Worm (Caenorhabditis elegans): Measurements from ENCODE around the gene icln-1.
A peak's percentile ranks its signal among the peaks of the same experiment; 100 is the strongest.

The icln-1 gene

ce11 chrIV:9104071-9105016 is 8.9 kb upstream of the icln-1 start, which contains the start of the genes C01F6.14 and fem-3:
Gene C01F6.14, minus strand, starts transcription at chrIV:9104121.
Gene fem-3, plus strand, starts transcription at chrIV:9104966.
- TF ChIP-seq alr-1 (tag; optimal IDR thresholded peaks at IDR 0.05) (no peak), nhr-23 (tag; optimal IDR thresholded peaks at IDR 0.05) (no peak), mab-5 (tag; optimal IDR thresholded peaks at IDR 0.05) (no peak), lin-13 (GFP tag; optimal IDR thresholded peaks at IDR 0.05) (no peak), Y55F3AM.14 (GFP tag; optimal IDR thresholded peaks at IDR 0.05) (no peak), C34F6.9 (tag; optimal IDR thresholded peaks at IDR 0.05) (peak; percentile 43), sma-3 (GFP tag; optimal IDR thresholded peaks at IDR 0.05) (no peak), nhr-21 (tag; optimal IDR thresholded peaks at IDR 0.05) (no peak), skn-1 (tag; optimal IDR thresholded peaks at IDR 0.05) (no peak), unc-62 (GFP tag; optimal IDR thresholded peaks at IDR 0.05) (no peak), nhr-10 (tag; optimal IDR thresholded peaks at IDR 0.05) (no peak), ztf-11 (tag; optimal IDR thresholded peaks at IDR 0.05) (no peak), gmeb-1 (tag; optimal IDR thresholded peaks at IDR 0.05) (no peak), nhr-237 (tag; optimal IDR thresholded peaks at IDR 0.05) (no peak), nhr-129 (tag; optimal IDR thresholded peaks at IDR 0.05) (no peak), mdl-1 (tag; optimal IDR thresholded peaks at IDR 0.05) (no peak), lsy-2 (tag; optimal IDR thresholded peaks at IDR 0.05) (peak in 1 of 2 experiments; percentile 40), aly-2 (tag; optimal IDR thresholded peaks at IDR 0.05) (no peak), nhr-77 (tag; optimal IDR thresholded peaks at IDR 0.05) (no peak), nhr-12 (tag; optimal IDR thresholded peaks at IDR 0.05) (no peak), unc-55 (GFP tag; optimal IDR thresholded peaks at IDR 0.05) (peak; percentile 39), nhr-6 (tag; optimal IDR thresholded peaks at IDR 0.05) (no peak), sma-9 (GFP tag; optimal IDR thresholded peaks at IDR 0.05) (no peak), sma-9 (tag; optimal IDR thresholded peaks at IDR 0.05) (no peak), elt-1 (tag; optimal IDR thresholded peaks at IDR 0.05) (no peak), egl-27 (tag; optimal IDR thresholded peaks at IDR 0.05) (no peak), crh-2 (tag; optimal IDR thresholded peaks at IDR 0.05) (peak; percentile 15), unc-39 (tag; optimal IDR thresholded peaks at IDR 0.05) (no peak), fos-1 (tag; optimal IDR thresholded peaks at IDR 0.05) (no peak), elt-3 (tag; optimal IDR thresholded peaks at IDR 0.05) (no peak), nhr-11 (tag; optimal IDR thresholded peaks at IDR 0.05) (no peak), ama-1 (optimal IDR thresholded peaks at IDR 0.05) (no peak), R02D3.7 (tag; optimal IDR thresholded peaks at IDR 0.05) (no peak), ceh-16 (tag; optimal IDR thresholded peaks at IDR 0.05) (no peak), mbf-1 (tag; optimal IDR thresholded peaks at IDR 0.05) (no peak)

- no peak for TF ChIP-seq unc-62 (GFP tag; optimal IDR thresholded peaks at IDR 0.05)
- no peak for TF ChIP-seq ama-1 (optimal IDR thresholded peaks at IDR 0.05)
- TF ChIP-seq zag-1 (tag; optimal IDR thresholded peaks at IDR 0.05), result no peak
- no peak for TF ChIP-seq lsy-2 (tag; optimal IDR thresholded peaks at IDR 0.05)
- no peak for TF ChIP-seq blmp-1 (tag; optimal IDR thresholded peaks at IDR 0.05; ENCODE audit: insufficient read depth)
- TF ChIP-seq ceh-16 (tag; optimal IDR thresholded peaks at IDR 0.05), result no peak
- no peak for TF ChIP-seq mdl-1 (tag; optimal IDR thresholded peaks at IDR 0.05)
- no peak for TF ChIP-seq ztf-11 (tag; optimal IDR thresholded peaks at IDR 0.05)
- TF ChIP-seq peb-1 (tag; optimal IDR thresholded peaks at IDR 0.05), result no peak
- no peak for TF ChIP-seq snpc-4 (tag; optimal IDR thresholded peaks at IDR 0.05)
- TF ChIP-seq nhr-23 (tag; optimal IDR thresholded peaks at IDR 0.05), result no peak
- TF ChIP-seq elt-3 (tag; optimal IDR thresholded peaks at IDR 0.05), result no peak
These were observed 5.4 kb upstream of the icln-1 start for ce11 chrIV:9100835-9101234.

DNA sequence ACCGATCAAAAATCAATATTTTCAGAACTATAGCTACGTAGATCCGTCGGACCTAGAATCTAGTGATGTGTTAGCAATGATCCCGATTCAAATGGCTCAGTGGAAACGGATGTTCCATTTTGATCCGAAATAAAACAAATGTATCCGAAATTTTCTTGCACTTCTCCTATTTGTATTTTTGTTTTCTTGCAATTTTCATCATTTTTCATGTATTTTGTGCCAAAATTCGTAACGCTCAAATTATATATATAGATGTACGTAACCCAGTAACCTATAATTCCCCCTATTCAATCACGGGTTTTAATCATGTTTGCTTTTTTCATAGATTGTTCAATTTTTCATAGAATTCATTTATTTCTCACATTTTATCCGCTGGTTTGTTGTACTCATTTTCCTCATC is 3.5 kb upstream of the icln-1 start, which contains the start of gene gldi-10:
TSS of gene gldi-10 (plus strand) at position 301 of the 400 bp plus-strand sequence.
- TF ChIP-seq Y55F3AM.14 (GFP tag; optimal IDR thresholded peaks at IDR 0.05), result no peak
- TF ChIP-seq nhr-10 (tag; optimal IDR thresholded peaks at IDR 0.05), result no peak
- TF ChIP-seq gmeb-1 (tag; optimal IDR thresholded peaks at IDR 0.05), result no peak
- no peak for TF ChIP-seq skn-1 (tag; optimal IDR thresholded peaks at IDR 0.05)
- TF ChIP-seq elt-3 (tag; optimal IDR thresholded peaks at IDR 0.05), result no peak
- TF ChIP-seq fos-1 (tag; optimal IDR thresholded peaks at IDR 0.05), result no peak
- no peak for TF ChIP-seq ceh-82 (tag; optimal IDR thresholded peaks at IDR 0.05)
- no peak for TF ChIP-seq lin-39 (tag; optimal IDR thresholded peaks at IDR 0.05)
- no peak for TF ChIP-seq egl-27 (tag; optimal IDR thresholded peaks at IDR 0.05)
- TF ChIP-seq snpc-4 (tag; optimal IDR thresholded peaks at IDR 0.05), result no peak
- no peak for TF ChIP-seq nhr-23 (tag; optimal IDR thresholded peaks at IDR 0.05)
- TF ChIP-seq sem-4 (tag; optimal IDR thresholded peaks at IDR 0.05), result no peak

All from whole organism, L2 larva.